Fruit fly (Drosophila melanogaster): ENCODE measurements around the gene crol.

The crol gene

DNA sequence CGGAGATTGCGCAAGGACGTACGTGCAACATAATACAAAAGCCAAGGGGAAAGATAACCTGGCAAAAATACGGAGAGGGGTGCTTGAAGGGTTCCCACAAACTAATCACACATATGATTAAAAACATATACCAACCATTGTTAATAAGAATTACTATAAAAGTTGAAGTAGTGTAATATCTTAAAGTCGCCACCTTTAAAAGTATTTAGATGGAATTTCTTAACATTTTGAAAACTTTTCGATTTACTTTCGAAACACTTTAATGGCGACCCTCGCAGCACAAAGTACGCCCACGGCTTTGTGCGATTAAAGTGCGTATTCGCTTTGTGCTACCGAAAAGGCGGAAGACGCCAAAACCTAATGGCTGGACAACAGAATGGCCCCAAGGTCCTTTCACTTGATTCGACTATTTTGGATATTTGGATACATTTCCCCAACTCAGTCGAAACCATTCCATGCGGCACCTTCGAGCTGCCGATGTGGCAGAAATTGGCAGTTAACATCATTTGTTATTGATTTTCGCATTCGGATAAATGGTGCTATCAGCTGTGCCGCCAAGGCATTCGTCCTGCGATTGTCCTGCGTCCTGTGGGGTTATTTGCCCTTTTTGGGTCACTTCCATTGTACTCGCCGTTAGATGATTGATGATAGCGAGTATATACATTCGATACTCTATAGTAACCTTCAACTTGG lies 14.4 kb upstream of the crol start:
- no peak for TF ChIP-seq noc (tag; optimal IDR thresholded peaks at IDR 0.05)

DNA sequence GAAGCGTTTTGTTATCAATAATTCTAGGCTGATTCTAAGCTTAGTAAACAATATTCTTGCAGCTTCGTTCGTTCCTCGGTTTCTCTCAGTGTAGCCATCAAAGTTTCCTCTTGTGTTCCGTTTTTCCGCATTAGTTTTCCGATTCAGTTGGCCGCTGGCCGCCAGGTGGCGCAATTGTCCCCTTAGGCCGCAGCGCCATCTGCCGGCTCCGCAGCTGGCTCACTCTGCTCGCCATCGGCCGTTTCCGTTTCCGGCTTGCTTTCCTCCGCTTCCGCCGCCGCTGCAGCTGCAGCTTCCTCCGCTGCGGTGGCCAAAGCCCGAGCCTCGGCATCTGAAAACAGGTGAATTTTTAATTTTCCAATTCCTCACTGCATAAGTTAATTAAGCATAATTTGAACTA lies 7.1 kb upstream of the crol start:
- no peak for TF ChIP-seq noc (tag; optimal IDR thresholded peaks at IDR 0.05)

DNA sequence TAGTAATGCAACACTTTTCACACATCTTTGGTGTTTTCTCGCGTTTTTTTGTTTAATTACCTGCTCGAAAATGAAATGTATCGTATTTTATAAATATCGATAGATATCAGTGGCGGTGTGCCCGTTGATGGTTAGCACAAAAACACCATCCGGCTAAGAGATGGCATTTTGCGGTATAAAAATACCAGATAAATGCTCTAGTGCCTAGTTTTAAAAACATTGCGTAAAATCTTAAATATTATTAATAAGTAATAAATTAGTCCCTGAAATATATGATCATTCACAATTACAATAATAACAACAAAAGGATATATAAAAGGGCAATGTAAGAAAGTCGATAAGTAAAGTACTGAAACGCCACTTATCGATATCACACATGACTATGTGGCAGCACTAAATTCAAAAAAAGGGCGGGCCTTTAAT lies 4.4 kb upstream of the crol start, which contains the start of gene CycY:
CycY (minus strand) TSS at position 116 of the 423 bp plus-strand sequence.
- no peak for TF ChIP-seq noc (tag; optimal IDR thresholded peaks at IDR 0.05)

DNA sequence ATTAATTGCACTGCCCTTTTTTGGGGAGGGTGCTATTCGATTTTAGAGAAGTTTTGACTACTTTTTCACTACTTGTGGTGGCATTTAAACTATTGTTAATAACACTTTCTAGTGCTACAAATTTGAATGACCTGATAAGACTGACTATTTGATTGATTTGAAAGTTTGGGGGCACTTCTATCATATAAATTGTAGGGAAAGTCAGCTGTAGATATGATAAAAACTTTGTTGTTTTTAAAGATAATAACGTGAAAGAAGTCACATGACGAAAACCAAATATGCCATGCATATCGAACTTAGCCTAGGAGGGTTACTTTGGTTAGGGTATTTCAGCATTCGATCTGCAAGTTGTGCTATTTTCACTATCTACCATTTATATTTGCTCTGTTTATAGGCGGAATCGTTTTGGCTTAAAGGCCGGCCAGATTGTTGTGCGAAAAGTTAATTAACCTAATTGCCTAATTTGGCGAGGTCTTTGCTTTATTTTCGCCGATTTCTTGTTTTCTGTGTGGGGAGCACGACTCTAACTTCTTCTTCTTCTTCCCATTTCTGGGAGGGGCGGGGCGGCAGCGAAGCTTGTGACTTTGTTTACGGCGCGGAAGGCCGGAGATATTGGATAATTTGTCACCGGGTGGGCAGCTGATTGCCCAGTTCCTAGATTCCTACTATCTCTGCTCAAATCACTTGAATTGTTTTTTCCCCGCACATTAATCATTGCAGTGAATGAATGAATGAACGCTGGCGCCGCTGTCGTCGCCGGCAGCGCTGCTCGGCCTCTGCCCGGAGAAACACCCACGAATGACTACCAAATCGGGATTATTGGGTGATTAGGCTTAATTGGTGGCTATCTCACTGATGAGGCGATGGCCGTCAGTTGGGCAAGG lies 3.8 kb upstream of the crol start:
- peak; percentile 53 for TF ChIP-seq noc (tag; optimal IDR thresholded peaks at IDR 0.05)

DNA sequence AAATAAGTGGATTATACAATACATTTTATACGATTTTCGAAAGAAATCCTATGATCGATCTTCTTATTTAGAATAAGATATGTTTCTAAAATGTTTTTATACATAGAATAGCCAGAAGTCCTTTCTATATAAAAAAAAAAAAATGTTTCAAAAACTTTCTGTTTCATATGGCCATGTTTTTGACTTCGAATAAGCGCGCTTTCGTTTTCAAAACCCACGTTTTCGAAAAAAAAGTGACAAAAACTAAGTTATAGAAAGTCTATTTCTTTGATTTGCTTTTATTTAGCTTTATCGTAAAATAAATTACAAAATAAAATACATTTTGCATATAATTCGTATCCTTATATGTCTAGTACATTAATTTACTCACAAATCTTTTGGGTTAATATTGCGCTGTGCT lies 585 bp upstream of the crol start:
- no peak for TF ChIP-seq noc (tag; optimal IDR thresholded peaks at IDR 0.05)

DNA sequence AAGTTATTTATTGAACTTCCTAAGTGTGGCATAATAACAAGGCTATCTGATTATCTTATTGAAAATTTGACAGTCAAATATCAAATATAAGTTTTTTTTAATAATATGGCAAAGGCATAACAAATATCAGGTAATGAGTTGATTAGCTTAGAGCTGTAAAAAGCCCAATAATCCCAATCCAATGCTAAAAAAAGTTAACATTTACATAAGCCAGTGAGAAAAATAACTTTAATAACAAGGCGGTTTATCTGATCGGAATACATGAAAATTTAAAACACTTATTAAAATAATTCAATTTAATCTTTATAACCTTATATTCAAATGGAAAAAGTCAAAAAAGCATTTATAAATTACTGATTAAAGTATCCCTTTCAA lies 924 bp downstream of the crol start:
- TF ChIP-seq noc (tag; optimal IDR thresholded peaks at IDR 0.05): no peak

DNA sequence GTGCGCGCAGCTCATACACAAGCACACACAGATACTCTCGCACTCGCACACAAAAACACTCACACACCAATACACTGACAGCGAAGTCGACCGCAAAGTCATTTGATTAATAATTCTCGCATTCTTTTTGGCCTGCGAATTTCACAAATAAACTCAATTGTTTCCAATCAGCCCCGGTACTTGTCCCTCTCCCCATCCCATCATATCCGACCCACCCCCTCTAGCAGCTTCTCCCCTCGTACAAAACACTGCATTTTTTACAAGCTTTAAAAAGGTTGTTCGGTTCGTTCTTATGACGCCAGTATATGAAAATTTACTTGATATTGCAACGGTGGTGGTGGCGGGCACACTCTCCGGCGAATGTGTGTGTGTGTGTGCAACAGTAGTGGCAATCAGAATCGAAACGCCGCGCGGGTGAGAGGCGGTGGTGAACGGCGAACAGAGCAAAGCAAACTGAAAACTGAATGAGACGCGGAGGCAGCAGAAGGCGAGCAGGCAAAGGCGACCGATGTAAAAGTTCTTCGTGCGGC lies 1.5 kb downstream of the crol start:
- TF ChIP-seq noc (tag; optimal IDR thresholded peaks at IDR 0.05): peak; percentile 60

DNA sequence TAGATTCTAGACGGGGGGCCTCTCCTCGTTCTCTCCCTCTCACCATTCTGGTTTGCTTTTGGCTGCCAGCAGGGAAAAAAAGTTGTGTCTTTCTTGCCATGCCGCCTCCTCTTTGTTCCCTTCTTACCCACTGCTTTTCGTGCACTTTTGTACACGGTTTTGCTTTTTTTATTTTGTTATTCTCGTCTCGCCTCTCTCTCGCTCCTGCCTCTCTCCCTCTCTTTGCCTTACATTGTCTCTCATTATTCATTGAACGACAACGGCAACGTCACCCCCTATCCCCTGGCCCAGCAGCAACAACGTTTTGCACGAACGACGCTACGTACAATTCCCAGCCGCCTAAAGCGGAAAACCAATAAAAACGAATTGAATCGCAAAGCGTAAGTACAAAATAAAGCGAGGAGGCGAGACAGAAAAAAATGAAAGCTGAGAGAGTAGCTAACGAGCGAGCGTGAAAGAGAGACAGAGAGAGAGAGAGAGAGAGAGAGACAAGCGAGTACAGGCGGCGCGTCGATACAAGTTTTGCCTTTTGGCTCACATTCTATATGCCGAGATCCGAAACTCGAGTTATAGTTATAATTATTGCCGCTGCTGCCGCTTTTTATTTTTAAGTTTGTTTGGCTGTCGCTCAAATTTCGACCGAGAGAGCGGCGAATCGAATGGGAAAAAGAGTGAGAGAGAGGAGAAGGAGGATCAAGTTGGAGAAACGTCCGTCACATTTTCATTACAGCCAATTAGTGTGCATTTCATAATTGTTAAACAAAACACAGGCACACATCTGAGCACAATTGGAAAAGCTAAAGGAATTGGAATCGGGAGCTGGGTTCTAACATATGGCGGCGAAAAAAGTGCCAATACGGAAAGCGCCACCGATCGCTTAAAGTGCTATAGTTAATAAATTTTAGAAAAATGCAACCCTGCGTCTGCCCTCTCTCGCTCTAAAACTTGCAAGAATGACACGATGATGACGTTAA lies 2.2 kb downstream of the crol start:
- TF ChIP-seq noc (tag; optimal IDR thresholded peaks at IDR 0.05): peak; percentile 24

DNA sequence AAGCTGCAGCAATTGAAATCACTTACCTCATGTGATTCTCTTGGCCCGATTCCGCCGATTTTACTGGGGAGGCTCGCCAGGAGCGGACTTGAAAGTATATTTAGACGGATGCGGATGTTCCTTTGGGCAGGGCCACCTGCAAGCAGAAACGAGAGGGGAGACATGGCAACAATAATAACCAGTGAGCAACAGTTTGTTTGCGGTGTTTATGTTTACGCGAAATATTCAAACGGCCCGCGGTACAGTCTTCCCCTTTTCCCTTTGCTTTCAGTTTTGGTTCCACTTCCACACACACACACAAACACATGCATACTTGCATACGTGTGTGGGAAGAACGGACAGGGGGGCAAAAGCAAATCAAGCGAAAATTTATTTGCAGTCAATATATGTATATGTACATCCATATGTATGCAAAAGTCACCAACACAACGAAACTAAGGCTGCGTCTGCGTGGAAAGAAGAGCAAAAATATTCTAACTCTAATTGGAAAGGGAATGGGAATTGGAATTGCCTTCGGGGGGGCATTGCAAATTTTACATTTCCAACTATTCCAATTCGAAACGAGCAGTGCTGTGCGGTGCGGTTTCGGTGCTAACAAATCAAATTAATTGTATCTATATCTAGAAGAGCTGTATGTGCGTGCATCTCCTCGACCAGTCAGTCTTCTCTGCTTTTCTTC lies 3.1 kb downstream of the crol start:
- no peak for TF ChIP-seq noc (tag; optimal IDR thresholded peaks at IDR 0.05)

DNA sequence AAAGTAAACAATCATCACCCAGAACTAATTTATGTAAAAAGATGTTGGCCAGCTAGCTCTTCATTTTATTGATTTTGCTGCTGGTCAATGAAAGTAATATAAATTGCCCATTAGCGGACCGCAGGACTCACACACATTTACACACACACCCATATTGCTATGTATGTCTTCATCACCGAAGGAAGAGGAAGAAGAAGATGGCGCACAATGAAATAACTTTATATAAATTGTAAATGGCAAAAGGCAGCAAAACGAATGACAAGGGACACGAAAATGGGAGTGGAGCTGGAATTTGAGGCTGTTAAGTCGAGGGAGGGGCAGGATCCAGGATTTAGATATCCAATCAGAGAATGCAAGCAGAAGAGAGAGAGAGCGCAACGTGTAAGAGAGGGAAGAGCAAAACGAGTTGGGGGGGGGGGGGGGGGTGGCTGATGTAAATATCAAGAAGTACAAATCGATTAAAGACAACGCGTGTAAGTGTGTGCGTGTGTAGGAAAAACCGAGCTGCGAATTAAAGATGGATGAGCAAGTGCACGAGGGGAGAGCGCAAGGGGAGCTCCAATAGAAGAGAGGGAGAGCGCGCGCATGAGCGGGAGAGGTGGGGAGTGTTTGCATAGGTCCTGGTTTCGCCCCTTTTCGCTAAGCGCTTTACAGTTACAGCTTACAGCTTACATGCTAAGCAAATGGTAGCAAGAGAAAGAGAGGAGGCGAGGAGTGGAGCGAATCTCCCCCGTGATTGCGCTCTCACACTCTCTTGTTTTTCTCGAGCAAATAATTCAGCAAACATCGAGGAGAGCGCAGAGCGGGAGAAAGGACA lies 4.8 kb downstream of the crol start:
- no peak for TF ChIP-seq noc (tag; optimal IDR thresholded peaks at IDR 0.05)

DNA sequence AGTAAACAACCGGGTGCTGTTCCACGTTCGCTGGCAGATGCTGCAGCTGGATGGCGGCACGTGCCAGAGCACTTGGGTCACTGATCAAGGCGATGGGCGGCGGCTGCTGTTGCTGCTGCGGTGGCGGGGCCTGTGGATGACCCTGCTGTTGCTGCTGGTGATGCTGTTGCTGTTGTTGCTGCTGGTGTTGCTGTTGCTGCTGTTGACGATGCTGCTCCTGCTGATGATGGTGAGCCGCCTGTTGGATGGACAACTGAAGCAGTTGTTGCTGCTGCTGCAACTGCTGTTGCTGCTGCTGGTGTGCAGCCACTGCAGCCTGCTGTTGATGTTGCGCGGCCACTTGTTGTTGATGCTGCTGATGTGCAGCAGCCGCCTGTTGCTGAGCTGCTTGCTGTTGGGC lies 12.1 kb downstream of the crol start:
- TF ChIP-seq noc (tag; optimal IDR thresholded peaks at IDR 0.05): no peak

DNA sequence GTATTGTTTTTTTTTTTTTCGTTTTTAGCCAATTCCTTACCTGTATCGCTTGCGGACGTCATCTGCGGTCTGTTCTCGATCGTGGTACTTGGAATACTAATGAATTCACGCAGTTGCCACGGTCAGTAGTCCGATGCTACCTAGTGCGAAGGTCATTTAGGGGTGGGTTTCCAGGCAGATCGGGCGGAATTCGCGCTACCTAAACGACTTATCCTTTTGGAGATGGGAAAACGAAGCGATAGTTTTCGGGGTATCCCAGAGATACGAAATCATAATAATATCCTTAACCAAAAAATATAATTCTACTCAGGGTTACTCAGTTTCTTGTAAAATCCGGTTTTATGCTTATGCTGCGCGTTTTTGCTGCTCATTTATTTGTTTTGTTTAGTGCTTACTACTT lies 15.3 kb downstream of the crol start, which contains the start of gene CG14937:
CG14937 (minus strand) TSS at position 101 of the 400 bp plus-strand sequence.
- no peak for TF ChIP-seq noc (tag; optimal IDR thresholded peaks at IDR 0.05)

DNA sequence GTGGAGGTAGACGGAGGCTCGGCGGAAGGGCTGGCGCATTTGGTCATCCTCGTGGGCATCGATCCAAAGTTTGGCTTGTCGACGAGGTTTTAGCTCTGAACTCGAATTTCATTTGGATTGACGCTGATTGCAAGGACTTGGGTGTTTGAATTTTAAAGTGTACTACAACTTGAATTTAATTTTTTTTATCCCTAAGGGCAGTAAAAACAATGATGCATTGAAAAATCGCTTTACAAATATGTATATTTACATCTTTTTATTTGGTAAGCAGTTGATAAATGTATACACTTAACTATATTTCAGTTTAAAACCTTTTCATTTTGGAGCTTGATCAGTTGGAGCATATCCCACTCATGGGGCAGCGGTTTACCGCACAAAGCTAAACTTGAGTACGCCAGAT lies 17.0 kb downstream of the crol start, which contains the start of gene Tsp33B:
Tsp33B (minus strand) TSS at position 101 of the 400 bp plus-strand sequence.
- TF ChIP-seq noc (tag; optimal IDR thresholded peaks at IDR 0.05): no peak

DNA sequence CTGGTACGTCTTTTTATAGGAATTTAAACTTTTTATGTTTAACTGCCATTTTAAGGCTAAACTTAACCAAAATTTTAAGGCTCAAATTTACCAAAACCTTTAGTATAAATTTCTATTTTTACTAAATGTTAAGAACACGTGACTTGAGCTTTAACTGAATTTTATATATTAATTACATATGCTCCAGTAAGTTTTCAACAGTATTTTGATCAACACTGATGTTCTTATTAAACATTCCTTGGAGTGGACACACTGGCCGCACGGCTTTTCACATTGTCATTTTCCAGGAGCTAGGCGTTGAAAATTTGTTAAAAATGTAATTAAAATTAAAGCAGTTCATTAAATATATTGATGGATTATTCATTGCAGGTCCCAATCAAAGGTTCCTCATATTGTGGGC lies 19.5 kb downstream of the crol start, which contains the start of gene CG14932:
CG14932 (plus strand) TSS at position 230 of the 400 bp plus-strand sequence.
- TF ChIP-seq noc (tag; optimal IDR thresholded peaks at IDR 0.05): no peak
